Worm (Caenorhabditis elegans): ENCODE data around the gene Y39A1A.3.

- TF ChIP-seq elt-2 (tag; optimal IDR thresholded peaks at IDR 0.05) (peak; percentile 79), eor-1 (tag; optimal IDR thresholded peaks at IDR 0.05) (no peak), pha-4 (tag; optimal IDR thresholded peaks at IDR 0.05) (peak; percentile 89), elt-3 (tag; optimal IDR thresholded peaks at IDR 0.05) (no peak), ceh-28 (tag; optimal IDR thresholded peaks at IDR 0.05) (peak; percentile 90), unc-62 (GFP tag; optimal IDR thresholded peaks at IDR 0.05) (peak; percentile 92), fos-1 (tag; optimal IDR thresholded peaks at IDR 0.05) (peak; percentile 64), snpc-4 (tag; optimal IDR thresholded peaks at IDR 0.05) (peak; percentile 4), nhr-237 (tag; optimal IDR thresholded peaks at IDR 0.05) (no peak), mdl-1 (tag; optimal IDR thresholded peaks at IDR 0.05) (peak; percentile 84)
Measured at ce11 chrIII:10634034-10634433, 37.7 kb upstream of the Y39A1A.3 start.
